Worm (Caenorhabditis elegans): ENCODE results near the gene F49E8.8.
"Not testable (repeated sequence)": the region's sequence is repeated elsewhere in the genome, so short reads cannot be mapped to it uniquely, and the experiment has no call there.

Gene F49E8.8

ce11 chrIV:7554351-7554750 lies 2.1 kb upstream of the F49E8.8 start, which contains the start of gene F49E8.6:
Gene F49E8.6 (minus strand): TSS chrIV:7554667.
- TF ChIP-seq nhr-21 (tag; optimal IDR thresholded peaks at IDR 0.05) (peak; percentile 2), skn-1 (tag; optimal IDR thresholded peaks at IDR 0.05) (no peak), lsy-2 (tag; optimal IDR thresholded peaks at IDR 0.05) (peak in 1 of 2 experiments; percentile 4), C34F6.9 (tag; optimal IDR thresholded peaks at IDR 0.05) (peak; percentile 43), egl-27 (tag; optimal IDR thresholded peaks at IDR 0.05) (no peak), unc-55 (GFP tag; optimal IDR thresholded peaks at IDR 0.05) (peak; percentile 53)

ce11 chrIV:7558653-7559052 lies 2.2 kb downstream of the F49E8.8 start:
- no peak for TF ChIP-seq skn-1 (tag; optimal IDR thresholded peaks at IDR 0.05)
- no peak for TF ChIP-seq lsy-2 (tag; optimal IDR thresholded peaks at IDR 0.05)
- TF ChIP-seq mbf-1 (tag; optimal IDR thresholded peaks at IDR 0.05), result no peak

- TF ChIP-seq nhr-10 (tag; optimal IDR thresholded peaks at IDR 0.05) (no peak), Y55F3AM.14 (GFP tag; optimal IDR thresholded peaks at IDR 0.05) (no peak), nhr-6 (tag; optimal IDR thresholded peaks at IDR 0.05) (no peak), unc-62 (GFP tag; optimal IDR thresholded peaks at IDR 0.05) (no peak), blmp-1 (tag; optimal IDR thresholded peaks at IDR 0.05; ENCODE audit: insufficient read depth) (no peak), snpc-4 (tag; optimal IDR thresholded peaks at IDR 0.05) (no peak), mdl-1 (tag; optimal IDR thresholded peaks at IDR 0.05) (no peak), elt-3 (tag; optimal IDR thresholded peaks at IDR 0.05) (no peak), ztf-1 (GFP tag; conservative IDR thresholded peaks at IDR 0.05) (no peak), nhr-21 (tag; optimal IDR thresholded peaks at IDR 0.05) (no peak)
Observed at ce11 chrIV:7559237-7559636, 2.8 kb downstream of the F49E8.8 start.

ce11 chrIV:7561614-7562142 lies 5.2 kb downstream of the F49E8.8 start, which contains the start of gene ima-3:
Gene ima-3 (minus strand): TSS chrIV:7561664.
- peak; percentile 22 for TF ChIP-seq zag-1 (tag; optimal IDR thresholded peaks at IDR 0.05)
- peak in 1 of 2 experiments; percentile 66 for TF ChIP-seq lsy-2 (tag; optimal IDR thresholded peaks at IDR 0.05)
- no peak for TF ChIP-seq ceh-16 (tag; optimal IDR thresholded peaks at IDR 0.05)
- no peak for TF ChIP-seq snpc-4 (tag; optimal IDR thresholded peaks at IDR 0.05)
- TF ChIP-seq unc-55 (GFP tag; optimal IDR thresholded peaks at IDR 0.05), result peak; percentile 78
- TF ChIP-seq C34F6.9 (tag; optimal IDR thresholded peaks at IDR 0.05), result peak; percentile 67
- peak; percentile 71 for TF ChIP-seq nhr-129 (tag; optimal IDR thresholded peaks at IDR 0.05)
- peak; percentile 53 for TF ChIP-seq lin-13 (GFP tag; optimal IDR thresholded peaks at IDR 0.05)
- peak; percentile 60 for TF ChIP-seq sem-4 (tag; optimal IDR thresholded peaks at IDR 0.05)
- peak; percentile 52 for TF ChIP-seq crh-2 (tag; optimal IDR thresholded peaks at IDR 0.05)
- TF ChIP-seq gmeb-1 (tag; optimal IDR thresholded peaks at IDR 0.05), result peak; percentile 33

- TF ChIP-seq C34F6.9 (tag; optimal IDR thresholded peaks at IDR 0.05); ztf-1 (GFP tag; conservative IDR thresholded peaks at IDR 0.05); nhr-77 (tag; optimal IDR thresholded peaks at IDR 0.05): not testable (repeated sequence)
Observed at ce11 chrIV:7563850-7564249, 7.4 kb downstream of the F49E8.8 start, which contains the start of gene F32E10.9. Gene F32E10.9 (minus strand): TSS chrIV:7563950.

ce11 chrIV:7567557-7568010 lies 11.1 kb downstream of the F49E8.8 start, which contains the start of gene F32E10.8:
Gene F32E10.8 (plus strand): TSS chrIV:7567607.
- TF ChIP-seq zag-1 (tag; optimal IDR thresholded peaks at IDR 0.05) (no peak), lin-11 (tag; optimal IDR thresholded peaks at IDR 0.05) (no peak), lin-13 (GFP tag; optimal IDR thresholded peaks at IDR 0.05) (no peak), elt-3 (tag; optimal IDR thresholded peaks at IDR 0.05) (no peak), alr-1 (tag; optimal IDR thresholded peaks at IDR 0.05) (no peak), ztf-4 (tag; optimal IDR thresholded peaks at IDR 0.05) (no peak), sma-9 (GFP tag; optimal IDR thresholded peaks at IDR 0.05) (no peak), sma-9 (tag; optimal IDR thresholded peaks at IDR 0.05) (no peak), nhr-11 (tag; optimal IDR thresholded peaks at IDR 0.05) (no peak), crh-2 (tag; optimal IDR thresholded peaks at IDR 0.05) (no peak), unc-39 (tag; optimal IDR thresholded peaks at IDR 0.05) (no peak)

All from whole organism, L2 larva.